Fruit fly (Drosophila melanogaster): ENCODE results near the gene CG6707.

The CG6707 gene

DNA sequence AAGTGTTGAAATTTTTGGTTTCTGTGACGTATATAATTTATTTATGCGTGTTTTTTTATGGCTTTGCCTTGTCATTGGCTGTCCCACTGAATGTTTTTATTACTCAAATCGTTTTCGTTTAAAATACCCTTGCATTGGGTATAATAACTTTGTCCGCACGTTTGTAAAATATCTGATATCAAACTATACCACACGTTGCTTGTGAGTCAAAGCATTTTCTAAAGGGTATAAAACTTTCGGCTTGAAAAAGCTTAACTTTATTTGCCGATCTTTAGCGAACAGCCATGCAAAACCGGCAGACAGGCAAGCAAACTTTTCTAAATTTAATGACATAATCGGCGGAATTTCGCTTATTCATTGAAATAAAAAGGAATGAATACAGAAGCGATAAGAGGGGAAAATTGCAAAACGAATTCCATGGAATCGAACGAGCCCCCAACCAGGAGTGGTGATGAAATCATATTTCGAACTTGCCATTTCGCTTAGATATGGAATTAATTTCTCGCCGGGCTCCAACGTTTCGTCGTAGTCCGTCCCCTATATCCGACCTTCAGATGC is 50.9 kb downstream of the CG6707 start (continued):
- TF ChIP-seq eve (GFP tag; optimal IDR thresholded peaks at IDR 0.05) (no peak), Oli (tag; optimal IDR thresholded peaks at IDR 0.05) (peak; percentile 36), CG17568 (GFP tag; optimal IDR thresholded peaks at IDR 0.05) (no peak), sisA (GFP tag; IDR thresholded peaks at IDR 0.05) (peak; percentile 35; the same call in 1 of the 2 replicates), CG8924 (tag; optimal IDR thresholded peaks at IDR 0.05) (peak; percentile 41), NK7.1 (GFP tag; optimal IDR thresholded peaks at IDR 0.05) (peak; percentile 29), CG8944 (GFP tag; optimal IDR thresholded peaks at IDR 0.05) (no peak), tgo (GFP tag; IDR thresholded peaks at IDR 0.05) (peak; percentile 46; the same call in 2 of the 3 replicates), pb (GFP tag; optimal IDR thresholded peaks at IDR 0.05) (peak; percentile 41), CG17802 (tag; optimal IDR thresholded peaks at IDR 0.05) (no peak), CG18011 (GFP tag; optimal IDR thresholded peaks at IDR 0.05) (peak; percentile 21), CG13424 (tag; optimal IDR thresholded peaks at IDR 0.05) (peak; percentile 58), CG2120 (GFP tag; optimal IDR thresholded peaks at IDR 0.05) (peak; percentile 80), MBD-R2 (GFP tag; IDR thresholded peaks at IDR 0.05) (peak; percentile 25; the same call in 1 of the 2 replicates), CG7372 (GFP tag; IDR thresholded peaks at IDR 0.05) (peak; percentile 53; the same call in 1 of the 2 replicates), PHDP (tag; optimal IDR thresholded peaks at IDR 0.05) (peak; percentile 60), jigr1 (GFP tag; IDR thresholded peaks at IDR 0.05) (no peak), CG4328 (GFP tag; optimal IDR thresholded peaks at IDR 0.05) (peak; percentile 29), CG12659 (GFP tag; optimal IDR thresholded peaks at IDR 0.05) (peak; percentile 55), CG32532 (GFP tag; IDR thresholded peaks at IDR 0.05) (peak; percentile 71), Xrp1 (GFP tag; IDR thresholded peaks at IDR 0.05) (peak; percentile 41; the same call in 1 of the 2 replicates), maf-S (GFP tag; optimal IDR thresholded peaks at IDR 0.05) (no peak), CG31224 (GFP tag; IDR thresholded peaks at IDR 0.05) (peak; percentile 47; the same call in 1 of the 2 replicates), CG3163 (GFP tag; optimal IDR thresholded peaks at IDR 0.05) (no peak), CG4854 (GFP tag; optimal IDR thresholded peaks at IDR 0.05) (peak; percentile 0), nau (GFP tag; optimal IDR thresholded peaks at IDR 0.05) (peak; percentile 26), HLH3B (GFP tag; IDR thresholded peaks at IDR 0.05) (peak; percentile 59; the same call in 1 of the 2 replicates), CG7786 (GFP tag; optimal IDR thresholded peaks at IDR 0.05) (peak; percentile 18), ewg (GFP tag; optimal IDR thresholded peaks at IDR 0.05) (no peak), YL-1 (GFP tag; optimal IDR thresholded peaks at IDR 0.05) (no peak), phol (tag; optimal IDR thresholded peaks at IDR 0.05) (peak; percentile 27), pan (optimal IDR thresholded peaks at IDR 0.05) (no peak), pan (GFP tag; optimal IDR thresholded peaks at IDR 0.05 in 1 of 2, IDR thresholded peaks at IDR 0.05 in 1 of 2) (peak in 1 of 2 experiments; percentile 68), CG7839 (tag; optimal IDR thresholded peaks at IDR 0.05) (peak; percentile 57), CG10366 (GFP tag; IDR thresholded peaks at IDR 0.05) (peak; percentile 61), gcm (GFP tag; optimal IDR thresholded peaks at IDR 0.05) (no peak), Fer1 (GFP tag; optimal IDR thresholded peaks at IDR 0.05) (peak; percentile 60), crc (GFP tag; optimal IDR thresholded peaks at IDR 0.05) (peak; percentile 34), sr (GFP tag; IDR thresholded peaks at IDR 0.05) (0 out of 3 replicates have a peak, but pooled peaks have one; percentile 36), CG11504 (tag; optimal IDR thresholded peaks at IDR 0.05) (peak; percentile 68), grau (tag; optimal IDR thresholded peaks at IDR 0.05) (peak; percentile 65), Atf6 (GFP tag; IDR thresholded peaks at IDR 0.05) (peak; percentile 58; the same call in 1 of the 2 replicates), Ets65A (GFP tag) (peak; percentile 87), CG3847 (GFP tag; IDR thresholded peaks at IDR 0.05) (peak; percentile 34; the same call in 1 of the 2 replicates), CG33557 (GFP tag; optimal IDR thresholded peaks at IDR 0.05) (no peak), CG5180 (GFP tag; optimal IDR thresholded peaks at IDR 0.05) (peak; percentile 16), CG9437 (GFP tag; optimal IDR thresholded peaks at IDR 0.05) (peak; percentile 4), Nf-YC (tag; optimal IDR thresholded peaks at IDR 0.05) (peak; percentile 39), CG14441 (GFP tag; IDR thresholded peaks at IDR 0.05) (peak; percentile 64), NFAT (GFP tag; IDR thresholded peaks at IDR 0.05) (peak; percentile 74)

All from whole organism, embryonic.